Fruit fly (Drosophila melanogaster) whole organism, embryonic: Measurements from ENCODE around the gene TFAM.

Source experiments
- Aef1 ChIP-seq: fragments of 200-800 bp; sonication (Bioruptor generic); IDR thresholded peaks from 3 replicates; pipeline ENCODE4 v1.3.6; 2022; ENCODE audit warnings: missing biosample characterization, missing genetic modification characterization
- B-H1 ChIP-seq: fragments of 200-800 bp; sonication (Bioruptor generic); IDR thresholded peaks from 3 replicates; pipeline ENCODE4 v1.3.6; 2022; ENCODE audit warnings: missing biosample characterization, missing genetic modification characterization
- BEAF-32 ChIP-seq: fragments of 200-800 bp; sonication (Bioruptor generic); optimal IDR thresholded peaks from 3 replicates; lab custom pipeline; 2017; ENCODE audit warnings: missing biosample characterization, missing genetic modification characterization, mild to moderate bottlenecking, moderate library complexity, missing genetic modification reagents
- CG10147 ChIP-seq: fragments of 200-800 bp; sonication (Bioruptor generic); optimal IDR thresholded peaks from 2 replicates; lab custom pipeline; 2019; ENCODE audit warnings: missing biosample characterization, mild to moderate bottlenecking, missing genetic modification characterization, moderate library complexity
- CG10267 ChIP-seq: fragments of 200-800 bp; sonication (Bioruptor generic); optimal IDR thresholded peaks from 2 replicates; lab custom pipeline; 2018; ENCODE audit warnings: missing biosample characterization, mild to moderate bottlenecking, missing genetic modification characterization, moderate library complexity
- CG11456 ChIP-seq: fragments of 200-800 bp; sonication (Bioruptor generic); IDR thresholded peaks from 3 replicates; pipeline ENCODE4 v1.3.6; 2022; ENCODE audit warnings: missing biosample characterization, missing genetic modification characterization
- CG15601 ChIP-seq: fragments of 200-800 bp; sonication (Bioruptor generic); optimal IDR thresholded peaks from 3 replicates; lab custom pipeline; 2019; ENCODE audit warnings: missing biosample characterization, mild to moderate bottlenecking, missing genetic modification characterization, moderate library complexity
- CG18262 ChIP-seq: fragments of 200-800 bp; optimal IDR thresholded peaks from 3 replicates; lab custom pipeline; 2019; ENCODE audit warnings: missing biosample characterization, mild to moderate bottlenecking, missing genetic modification characterization, moderate library complexity
- CG18476 ChIP-seq: fragments of 200-800 bp; sonication (Bioruptor generic); optimal IDR thresholded peaks from 2 replicates; lab custom pipeline; 2016; ENCODE audit warnings: missing biosample characterization, mild to moderate bottlenecking, missing genetic modification characterization
- CG18764 ChIP-seq: fragments of 200-800 bp; sonication (Bioruptor generic); optimal IDR thresholded peaks from 3 replicates; lab custom pipeline; 2016; ENCODE audit warnings: missing biosample characterization, missing genetic modification characterization
- CG2116 ChIP-seq: fragments of 200-800 bp; sonication (Bioruptor generic); optimal IDR thresholded peaks from 3 replicates; lab custom pipeline; 2018; ENCODE audit warnings: missing biosample characterization, mild to moderate bottlenecking, missing genetic modification characterization
- CG2199 ChIP-seq: fragments of 200-800 bp; sonication (Bioruptor generic); IDR thresholded peaks from 3 replicates; pipeline ENCODE4 v1.3.6; 2022; ENCODE audit warnings: missing biosample characterization, missing genetic modification characterization
- CG34376 ChIP-seq: fragments of 200-800 bp; sonication (Bioruptor generic); optimal IDR thresholded peaks from 2 replicates; lab custom pipeline; 2018; ENCODE audit warnings: missing biosample characterization, mild to moderate bottlenecking, missing genetic modification characterization
- CG3847 ChIP-seq: fragments of 200-800 bp; sonication (Bioruptor generic); IDR thresholded peaks from 2 replicates; pipeline ENCODE4 v1.3.6; 2022; ENCODE audit warnings: missing biosample characterization, missing genetic modification characterization
- CG6683 ChIP-seq: fragments of 200-800 bp; sonication (Bioruptor generic); optimal IDR thresholded peaks from 2 replicates; lab custom pipeline; 2017; ENCODE audit warnings: missing biosample characterization, mild to moderate bottlenecking, missing genetic modification characterization, missing genetic modification reagents
- CG6813 ChIP-seq: fragments of 200-800 bp; sonication (Bioruptor generic); optimal IDR thresholded peaks from 2 replicates; lab custom pipeline; 2017; ENCODE audit warnings: missing biosample characterization, missing genetic modification characterization, mild to moderate bottlenecking, moderate library complexity, missing genetic modification reagents
- CG6854 ChIP-seq: fragments of 200-800 bp; sonication (Bioruptor generic); optimal IDR thresholded peaks from 3 replicates; lab custom pipeline; 2017; ENCODE audit warnings: missing biosample characterization, mild to moderate bottlenecking, missing genetic modification characterization
- CG7745 ChIP-seq: fragments of 200-800 bp; sonication (Bioruptor generic); optimal IDR thresholded peaks from 2 replicates; lab custom pipeline; 2018; ENCODE audit warnings: missing biosample characterization, mild to moderate bottlenecking, missing genetic modification characterization, moderate library complexity
- CG7839 ChIP-seq: fragments of 200-800 bp; sonication (Bioruptor generic); optimal IDR thresholded peaks from 3 replicates; lab custom pipeline; 2018; ENCODE audit warnings: missing biosample characterization, mild to moderate bottlenecking, missing genetic modification characterization, moderate library complexity
- CG9817 ChIP-seq: fragments of 200-800 bp; sonication (Bioruptor generic); optimal IDR thresholded peaks from 2 replicates; lab custom pipeline; 2018; ENCODE audit warnings: missing biosample characterization, mild to moderate bottlenecking, missing genetic modification characterization, moderate library complexity
- D ChIP-seq, 2 experiments: fragments of 200-800 bp in 1 of 2; fragments of >200 bp in 1 of 2; sonication (Bioruptor generic) in 1 of 2; optimal IDR thresholded peaks; 2 replicates in 1 of 2; 3 replicates in 1 of 2; lab custom pipeline; 2017; ENCODE audit warnings: mild to moderate bottlenecking in 1 of 2, missing biosample characterization in 1 of 2, missing genetic modification characterization in 1 of 2, missing genetic modification reagents in 1 of 2
- E2f1 ChIP-seq: fragments of 200-800 bp; sonication (Bioruptor generic); IDR thresholded peaks from 2 replicates; pipeline ENCODE4 v1.3.6; 2022; ENCODE audit warnings: missing biosample characterization, missing genetic modification characterization
- Eip74EF ChIP-seq, 2 experiments: fragments of 200-800 bp in 1 of 2; fragments of >200 bp in 1 of 2; sonication (Bioruptor generic) in 1 of 2; optimal IDR thresholded peaks; 2 replicates each; lab custom pipeline; 2017 to 2019; ENCODE audit warnings: missing biosample characterization in 2 of 2, missing genetic modification characterization in 2 of 2, mild to moderate bottlenecking in 1 of 2, moderate library complexity in 1 of 2
- Hmr ChIP-seq: fragments of 200-800 bp; sonication (Bioruptor generic); optimal IDR thresholded peaks from 3 replicates; lab custom pipeline; 2017; ENCODE audit warnings: mild to moderate bottlenecking, missing biosample characterization, missing genetic modification reagents, missing genetic modification characterization
- Hr51 ChIP-seq, 2 experiments: fragments of 200-800 bp; sonication (Bioruptor generic); optimal IDR thresholded peaks; 2 replicates in 1 of 2; 3 replicates in 1 of 2; lab custom pipeline; 2016 to 2018; ENCODE audit warnings: missing biosample characterization in 2 of 2, missing genetic modification characterization in 2 of 2, mild to moderate bottlenecking in 1 of 2, moderate library complexity in 1 of 2
- Nf-YC ChIP-seq: fragments of 200-800 bp; optimal IDR thresholded peaks from 3 replicates; lab custom pipeline; 2019; ENCODE audit warnings: missing biosample characterization, mild to moderate bottlenecking, missing genetic modification characterization, moderate library complexity
- Sry-β ChIP-seq: fragments of 200-800 bp; sonication (Bioruptor generic); optimal IDR thresholded peaks from 2 replicates; lab custom pipeline; 2018; ENCODE audit warnings: missing biosample characterization, mild to moderate bottlenecking, missing genetic modification characterization, moderate library complexity
- ab ChIP-seq: fragments of 200-800 bp; sonication (Bioruptor generic); optimal IDR thresholded peaks from 2 replicates; lab custom pipeline; 2016; ENCODE audit warnings: missing biosample characterization, missing genetic modification characterization
- al ChIP-seq: fragments of 200-800 bp; sonication (Bioruptor generic); IDR thresholded peaks from 2 replicates; pipeline ENCODE4 v1.3.6; 2022; ENCODE audit warnings: missing biosample characterization, missing genetic modification characterization
- ap ChIP-seq: fragments of 200-800 bp; sonication (Bioruptor generic); IDR thresholded peaks from 2 replicates; pipeline ENCODE4 v1.3.6; 2022; ENCODE audit warnings: missing biosample characterization, missing genetic modification characterization
- ase ChIP-seq: fragments of 200-800 bp; sonication (Bioruptor generic); IDR thresholded peaks from 3 replicates; pipeline ENCODE4 v1.3.6; 2022; ENCODE audit warnings: missing biosample characterization, missing genetic modification characterization
- bcd ChIP-seq: fragments of 200-800 bp; sonication (Bioruptor generic); optimal IDR thresholded peaks from 2 replicates; lab custom pipeline; 2017; ENCODE audit warnings: missing biosample characterization, mild to moderate bottlenecking, missing genetic modification characterization
- ci ChIP-seq: fragments of 200-800 bp; sonication (Bioruptor generic); IDR thresholded peaks from 3 replicates; pipeline ENCODE4 v1.3.6; 2022; ENCODE audit warnings: missing biosample characterization, missing genetic modification characterization
- disco-r ChIP-seq: fragments of 200-800 bp; sonication (Bioruptor generic); optimal IDR thresholded peaks from 2 replicates; lab custom pipeline; 2016; ENCODE audit warnings: missing biosample characterization, missing genetic modification characterization
- dmrt11E ChIP-seq: fragments of 200-800 bp; sonication (Bioruptor generic); optimal IDR thresholded peaks from 3 replicates; lab custom pipeline; 2018; ENCODE audit warnings: missing biosample characterization, mild to moderate bottlenecking, missing genetic modification characterization, moderate library complexity
- fu2 ChIP-seq: fragments of 200-800 bp; sonication (Bioruptor generic); optimal IDR thresholded peaks from 2 replicates; lab custom pipeline; 2016; ENCODE audit warnings: missing biosample characterization, missing genetic modification characterization
- hth ChIP-seq: fragments of >200 bp; optimal IDR thresholded peaks from 2 replicates; lab custom pipeline; 2017; ENCODE audit warnings: inconsistent platforms
- jumu ChIP-seq: fragments of 200-800 bp; sonication (Bioruptor generic); optimal IDR thresholded peaks from 3 replicates; lab custom pipeline; 2016; ENCODE audit warnings: missing biosample characterization, missing genetic modification characterization
- mld ChIP-seq: fragments of 200-800 bp; sonication (Bioruptor generic); IDR thresholded peaks from 3 replicates; pipeline ENCODE4 v1.3.6; 2022; ENCODE audit warnings: missing biosample characterization, missing genetic modification characterization; ENCODE audit not compliant: partially characterized antibody
- oc ChIP-seq: fragments of 200-800 bp; sonication (Bioruptor generic); optimal IDR thresholded peaks from 2 replicates; lab custom pipeline; 2018; ENCODE audit warnings: missing biosample characterization, mild to moderate bottlenecking, missing genetic modification characterization, moderate library complexity
- otp ChIP-seq: fragments of 200-800 bp; sonication (Bioruptor generic); IDR thresholded peaks from 3 replicates; pipeline ENCODE4, ENCODE4 v1.3.6; 2022; ENCODE audit warnings: missing biosample characterization, missing genetic modification characterization
- pb ChIP-seq: fragments of 200-800 bp; sonication (Bioruptor generic); optimal IDR thresholded peaks from 3 replicates; lab custom pipeline; 2016; ENCODE audit warnings: missing biosample characterization, missing genetic modification characterization
- prd ChIP-seq, 3 experiments: fragments of >200 bp in 2 of 3; fragments of 200-800 bp in 1 of 3; sonication (Bioruptor generic) in 1 of 3; optimal IDR thresholded peaks in 2 of 3; IDR thresholded peaks in 1 of 3; 2 replicates in 2 of 3; 3 replicates in 1 of 3; pipeline versions ENCODE4 v1.3.6 to Lab custom; 2017 to 2022; ENCODE audit warnings: missing biosample characterization in 1 of 3, missing genetic modification characterization in 1 of 3
- salm ChIP-seq: fragments of 200-800 bp; sonication (Bioruptor generic); optimal IDR thresholded peaks from 2 replicates; lab custom pipeline; 2018; ENCODE audit warnings: missing biosample characterization, mild to moderate bottlenecking, missing genetic modification characterization
- seq ChIP-seq: fragments of 200-800 bp; sonication (Bioruptor generic); IDR thresholded peaks from 2 replicates; pipeline ENCODE4 v1.3.6; 2022; ENCODE audit warnings: missing biosample characterization, missing genetic modification characterization
- shn ChIP-seq: fragments of 200-800 bp; sonication (Bioruptor generic); optimal IDR thresholded peaks from 3 replicates; lab custom pipeline; 2016; ENCODE audit warnings: missing biosample characterization, missing genetic modification characterization
- slp2 ChIP-seq: fragments of 200-800 bp; sonication (Bioruptor generic); optimal IDR thresholded peaks from 2 replicates; lab custom pipeline; 2016; ENCODE audit warnings: missing biosample characterization, missing genetic modification characterization
- so ChIP-seq: fragments of 200-800 bp; sonication (Bioruptor generic); IDR thresholded peaks from 3 replicates; pipeline ENCODE4 v1.3.6; 2022; ENCODE audit warnings: missing biosample characterization, missing genetic modification characterization
- wdn ChIP-seq: fragments of 200-800 bp; sonication (Bioruptor generic); IDR thresholded peaks from 2 replicates; pipeline ENCODE4 v1.3.6; 2022; ENCODE audit warnings: missing biosample characterization, missing genetic modification characterization

Gene TFAM

dm6 chr3R:20555720-20556280, 21.0 kb downstream of the TFAM start (continued):
- TF ChIP-seq ap (GFP tag; lab: Robert Waterston, UW) (no peak), CG18476 (GFP tag; lab: Kevin White, UChicago) (no peak), CG7839 (tag; lab: Kevin White, UChicago) (no peak), ci (peak; percentile 66; the same call in 2 of the 3 replicates), Eip74EF (GFP tag; optimal IDR thresholded peaks at IDR 0.05; lab: Kevin White, UChicago) (peak in 1 of 2 experiments; percentile 30), jumu (no peak), oc (tag; lab: Kevin White, UChicago) (no peak), al (GFP tag; lab: Robert Waterston, UW) (no peak), slp2 (GFP tag; lab: Kevin White, UChicago) (no peak), disco-r (GFP tag; lab: Kevin White, UChicago) (no peak), E2f1 (GFP tag; lab: Robert Waterston, UW) (no peak), Aef1 (no peak), ab (no peak), dmrt11E (tag; lab: Kevin White, UChicago) (no peak), CG15601 (peak; percentile 65), CG34376 (peak; percentile 77), BEAF-32 (no peak), Nf-YC (tag; lab: Kevin White, UChicago) (no peak), CG2116 (GFP tag; lab: Kevin White, UChicago) (no peak), ase (no peak), CG6683 (no peak), mld (GFP tag; lab: Robert Waterston, UW) (no peak), pb (GFP tag; lab: Kevin White, UChicago) (no peak), CG2199 (no peak), prd (optimal IDR thresholded peaks at IDR 0.05; lab: Kevin White, UChicago) (no peak), prd (GFP tag; IDR thresholded peaks at IDR 0.05; lab: Robert Waterston, UW) (no peak), Hr51 (GFP tag; optimal IDR thresholded peaks at IDR 0.05; lab: Kevin White, UChicago) (no peak), bcd (GFP tag; lab: Kevin White, UChicago) (no peak), Hmr (GFP tag; lab: Kevin White, UChicago) (no peak), seq (GFP tag; lab: Robert Waterston, UW) (no peak), CG6854 (GFP tag; lab: Kevin White, UChicago) (no peak), Sry-β (GFP tag; lab: Kevin White, UChicago) (no peak), wdn (GFP tag; lab: Robert Waterston, UW) (no peak; the same call in 1 of the 2 replicates), CG11456 (no peak), CG18764 (no peak), CG6813 (GFP tag; lab: Kevin White, UChicago) (peak; percentile 51), CG3847 (GFP tag; lab: Robert Waterston, UW) (no peak), shn (GFP tag; lab: Kevin White, UChicago) (no peak), CG10147 (no peak), D (optimal IDR thresholded peaks at IDR 0.05; lab: Kevin White, UChicago) (no peak), D (GFP tag; optimal IDR thresholded peaks at IDR 0.05; lab: Kevin White, UChicago) (no peak), salm (tag; lab: Kevin White, UChicago) (peak; percentile 43), otp (GFP tag; lab: Robert Waterston, UW) (no peak), CG9817 (tag; lab: Kevin White, UChicago) (no peak), B-H1 (GFP tag; lab: Robert Waterston, UW) (no peak; the same call in 2 of the 3 replicates), CG7745 (tag; lab: Kevin White, UChicago) (no peak), CG18262 (tag; lab: Kevin White, UChicago) (no peak), hth (lab: Kevin White, UChicago) (no peak), CG10267 (tag; lab: Kevin White, UChicago) (no peak), fu2 (GFP tag; lab: Kevin White, UChicago) (no peak), so (no peak)
